Fruit fly (Drosophila melanogaster) ovary, adult (tissue): Measurements from ENCODE around the gene CG4213.

ENCODE experiments used
- CG17801 ChIP-seq: fragments of 200-800 bp; optimal IDR thresholded peaks from 2 replicates; lab custom pipeline; 2019; ENCODE audit warnings: missing biosample characterization, mild to moderate bottlenecking, missing genetic modification characterization, moderate library complexity; ENCODE audit not compliant: partially characterized antibody

Gene CG4213

dm6 chr2L:427338-428234 is 25.6 kb upstream of the CG4213 start:
- TF ChIP-seq CG17801 (GFP tag; lab: Kevin White, UChicago), result no peak

- no peak for TF ChIP-seq CG17801 (GFP tag; lab: Kevin White, UChicago)
These were observed 24.5 kb upstream of the CG4213 start for dm6 chr2L:426449-426848.

- TF ChIP-seq CG17801 (GFP tag; lab: Kevin White, UChicago), result no peak
These were observed 23.5 kb upstream of the CG4213 start for dm6 chr2L:425491-425890.

- no peak for TF ChIP-seq CG17801 (GFP tag; lab: Kevin White, UChicago)
These were observed 21.2 kb upstream of the CG4213 start for dm6 chr2L:423160-423559.

dm6 chr2L:422573-422972 is 20.6 kb upstream of the CG4213 start, which contains the start of gene BBS8:
Gene BBS8 (plus strand): TSS chr2L:422873.
- TF ChIP-seq CG17801 (GFP tag; lab: Kevin White, UChicago), result no peak

dm6 chr2L:421119-421821 is 19.3 kb upstream of the CG4213 start, which contains the start of the genes CG11885 and CG13692:
Gene CG11885 (minus strand): TSS chr2L:421450.
Gene CG13692 (plus strand): TSS chr2L:421771.
- TF ChIP-seq CG17801 (GFP tag; lab: Kevin White, UChicago), result peak; percentile 51

dm6 chr2L:419620-420184 is 17.7 kb upstream of the CG4213 start, which contains the start of the genes CG13690 and RpLP1:
Gene CG13690 (minus strand): TSS chr2L:419652.
Gene RpLP1 (plus strand): TSS chr2L:419952.
- TF ChIP-seq CG17801 (GFP tag; lab: Kevin White, UChicago), result peak; percentile 87

dm6 chr2L:414593-415399 is 12.8 kb upstream of the CG4213 start, which contains the start of the genes AP-2alpha and ebi:
Gene AP-2alpha (minus strand): TSS chr2L:414777.
Gene ebi (plus strand): TSS chr2L:415067.
- TF ChIP-seq CG17801 (GFP tag; lab: Kevin White, UChicago), result peak; percentile 73

- no peak for TF ChIP-seq CG17801 (GFP tag; lab: Kevin White, UChicago)
These were observed 11.9 kb upstream of the CG4213 start for dm6 chr2L:413894-414293.

- TF ChIP-seq CG17801 (GFP tag; lab: Kevin White, UChicago), result no peak
These were observed 10.9 kb upstream of the CG4213 start for dm6 chr2L:412931-413330.

- no peak for TF ChIP-seq CG17801 (GFP tag; lab: Kevin White, UChicago)
These were observed 1.9 kb upstream of the CG4213 start, which contains the start of gene Polr1B for dm6 chr2L:403627-404575. Gene Polr1B (plus strand): TSS chr2L:404285.

- no peak for TF ChIP-seq CG17801 (GFP tag; lab: Kevin White, UChicago)
These were observed 6.5 kb downstream of the CG4213 start for dm6 chr2L:395366-396117.
